Worm (Caenorhabditis elegans) whole organism, L4 larva: ENCODE measurements around the gene gcy-33.

Experiments used
- F10B5.3 ChIP-seq: sonication (generic microtip); optimal IDR thresholded peaks from 2 replicates; lab custom pipeline; 2016; ENCODE audit warnings: mild to moderate bottlenecking, missing genetic modification characterization, missing compliant biosample characterization
- F26F4.8 ChIP-seq: fragments of 200-800 bp; sonication (Bioruptor generic); conservative IDR thresholded peaks from 2 replicates; pipeline ENCODE4 v1.3.6; 2022; ENCODE audit warnings: missing genetic modification characterization, missing compliant biosample characterization
- T26A8.4 ChIP-seq: fragments of 200-800 bp; sonication (Bioruptor generic); IDR thresholded peaks from 2 replicates; pipeline ENCODE4 v1.3.6; 2022; ENCODE audit warnings: missing genetic modification characterization, missing compliant biosample characterization
- Y75B8A.6 ChIP-seq: fragments of 200-800 bp; sonication (Bioruptor generic); IDR thresholded peaks from 2 replicates; pipeline ENCODE4 v1.3.6; 2022; ENCODE audit warnings: missing genetic modification reagents, missing genetic modification characterization, missing compliant biosample characterization
- ZK337.2 ChIP-seq: fragments of 200-800 bp; sonication (Bioruptor generic); IDR thresholded peaks from 2 replicates; pipeline ENCODE4 v1.3.6; 2022; ENCODE audit warnings: missing genetic modification reagents, missing genetic modification characterization, missing compliant biosample characterization
- arid-1 ChIP-seq: fragments of 200-800 bp; sonication (Bioruptor generic); conservative IDR thresholded peaks from 2 replicates; pipeline ENCODE4 v1.3.6; 2022; ENCODE audit warnings: missing genetic modification reagents, missing genetic modification characterization, missing compliant biosample characterization
- ceh-20 ChIP-seq: fragments of 200-800 bp; sonication (Bioruptor generic); IDR thresholded peaks from 2 replicates; pipeline ENCODE4 v1.3.6; 2022; ENCODE audit warnings: missing genetic modification reagents, missing genetic modification characterization, missing compliant biosample characterization
- ceh-44 ChIP-seq: fragments of 200-800 bp; sonication (Bioruptor generic); IDR thresholded peaks from 2 replicates; pipeline ENCODE4 v1.3.6; 2022; ENCODE audit warnings: missing genetic modification reagents, missing genetic modification characterization, missing compliant biosample characterization
- ceh-82 ChIP-seq: sonication (generic microtip); optimal IDR thresholded peaks from 2 replicates; lab custom pipeline; 2017; ENCODE audit warnings: missing biosample characterization, missing genetic modification characterization
- cey-2 ChIP-seq: sonication (generic microtip); optimal IDR thresholded peaks from 3 replicates; lab custom pipeline; 2017; ENCODE audit warnings: missing genetic modification characterization, mild to moderate bottlenecking, missing compliant biosample characterization, antibody characterized with exemption, borderline replicate concordance; ENCODE audit not compliant: insufficient read depth
- daf-16 ChIP-seq, 3 experiments: sonication (generic microtip); optimal IDR thresholded peaks; 2 replicates each; lab custom pipeline; 2016 to 2017; ENCODE audit warnings: missing genetic modification characterization in 3 of 3, missing genetic modification reagents in 3 of 3, mild to moderate bottlenecking in 2 of 3, missing compliant biosample characterization in 2 of 3, missing biosample characterization in 1 of 3, moderate library complexity in 1 of 3
- daf-19 ChIP-seq: fragments of 200-800 bp; sonication (Bioruptor generic); conservative IDR thresholded peaks from 2 replicates; pipeline ENCODE4 v1.3.6; 2022; ENCODE audit warnings: missing genetic modification characterization, missing compliant biosample characterization
- daf-8 ChIP-seq: fragments of 200-800 bp; sonication (Bioruptor generic); IDR thresholded peaks from 2 replicates; pipeline ENCODE4 v1.3.6; 2022; ENCODE audit warnings: missing genetic modification characterization, missing compliant biosample characterization
- dmd-6 ChIP-seq: fragments of 200-800 bp; sonication (Bioruptor generic); IDR thresholded peaks from 2 replicates; pipeline ENCODE4 v1.3.6; 2022; ENCODE audit warnings: missing genetic modification reagents, missing genetic modification characterization, missing compliant biosample characterization
- fkh-10 ChIP-seq: fragments of 150-350 bp; optimal IDR thresholded peaks from 2 replicates; lab custom pipeline; 2014; ENCODE audit warnings: missing biosample characterization, missing genetic modification reagents, missing genetic modification characterization
- lim-7 ChIP-seq: fragments of 200-800 bp; sonication (Bioruptor generic); IDR thresholded peaks from 2 replicates; pipeline ENCODE4 v1.3.6; 2022; ENCODE audit warnings: missing genetic modification characterization, missing compliant biosample characterization
- lin-15B ChIP-seq: fragments of 150-350 bp; sonication (generic microtip); optimal IDR thresholded peaks from 3 replicates; lab custom pipeline; 2014; ENCODE audit warnings: missing biosample characterization, missing genetic modification characterization
- lin-38 ChIP-seq: fragments of 200-800 bp; sonication (Bioruptor generic); IDR thresholded peaks from 2 replicates; pipeline ENCODE4 v1.3.6; 2022; ENCODE audit warnings: missing genetic modification reagents, missing genetic modification characterization, missing compliant biosample characterization
- lir-3 ChIP-seq: sonication (generic microtip); optimal IDR thresholded peaks from 2 replicates; lab custom pipeline; 2016; ENCODE audit warnings: mild to moderate bottlenecking, missing genetic modification characterization, missing compliant biosample characterization
- mdt-29 ChIP-seq: fragments of 200-800 bp; sonication (Bioruptor generic); IDR thresholded peaks from 2 replicates; pipeline ENCODE4 v1.3.6; 2022; ENCODE audit warnings: missing genetic modification reagents, missing genetic modification characterization, missing compliant biosample characterization
- mep-1 ChIP-seq: fragments of 150-350 bp; sonication (generic microtip); optimal IDR thresholded peaks from 3 replicates; lab custom pipeline; 2014; ENCODE audit warnings: missing biosample characterization, missing genetic modification characterization
- nhr-111 ChIP-seq: fragments of 200-800 bp; sonication (Bioruptor generic); optimal IDR thresholded peaks from 2 replicates; lab custom pipeline; 2018; ENCODE audit warnings: mild to moderate bottlenecking, missing genetic modification characterization, missing compliant biosample characterization
- nhr-28 ChIP-seq: fragments of 150-350 bp; optimal IDR thresholded peaks from 2 replicates; lab custom pipeline; 2014; ENCODE audit warnings: missing biosample characterization, missing genetic modification characterization
- nhr-41 ChIP-seq: fragments of 200-800 bp; sonication (Bioruptor generic); IDR thresholded peaks from 2 replicates; pipeline ENCODE4 v1.3.6; 2022; ENCODE audit warnings: missing genetic modification reagents, missing genetic modification characterization, missing compliant biosample characterization
- nhr-42 ChIP-seq: fragments of 200-800 bp; sonication (Bioruptor generic); IDR thresholded peaks from 2 replicates; pipeline ENCODE4 v1.3.6; 2022; ENCODE audit warnings: missing genetic modification characterization, missing compliant biosample characterization
- nhr-48 ChIP-seq: sonication (generic microtip); optimal IDR thresholded peaks from 2 replicates; lab custom pipeline; 2016; ENCODE audit warnings: mild to moderate bottlenecking, missing genetic modification characterization, missing compliant biosample characterization
- nhr-6 ChIP-seq: fragments of 150-350 bp; optimal IDR thresholded peaks from 2 replicates; lab custom pipeline; 2014; ENCODE audit warnings: missing biosample characterization, missing genetic modification characterization
- rbr-2 ChIP-seq: sonication (generic microtip); optimal IDR thresholded peaks from 2 replicates; lab custom pipeline; 2016; ENCODE audit warnings: missing genotype, missing genetic modification characterization, missing compliant biosample characterization
- set-16 ChIP-seq: fragments of 200-800 bp; sonication (Bioruptor generic); IDR thresholded peaks from 2 replicates; pipeline ENCODE4 v1.3.6; 2022; ENCODE audit warnings: missing genetic modification reagents, missing genetic modification characterization, missing compliant biosample characterization
- tra-1 ChIP-seq: fragments of 200-800 bp; sonication (Bioruptor generic); IDR thresholded peaks from 2 replicates; pipeline ENCODE4 v1.3.6; 2022; ENCODE audit warnings: missing genetic modification reagents, missing genetic modification characterization, missing compliant biosample characterization
- unc-39 ChIP-seq: sonication (generic microtip); optimal IDR thresholded peaks from 2 replicates; lab custom pipeline; 2017; ENCODE audit warnings: missing biosample characterization, missing genetic modification characterization
- unc-62 ChIP-seq, 3 experiments: fragments of 150-350 bp in 1 of 3; sonication (generic microtip); optimal IDR thresholded peaks in 2 of 3; peaks in 1 of 3; 1 replicate in 1 of 3; 2 replicates in 2 of 3; lab custom pipeline; 2014 to 2017; ENCODE audit warnings: missing biosample characterization in 3 of 3, missing genetic modification characterization in 3 of 3, missing genetic modification reagents in 3 of 3, missing genotype in 1 of 3
- zfp-2 ChIP-seq: sonication (generic microtip); optimal IDR thresholded peaks from 2 replicates; lab custom pipeline; 2016; ENCODE audit warnings: mild to moderate bottlenecking, missing genetic modification characterization, missing compliant biosample characterization
- zip-2 ChIP-seq: fragments of 150-350 bp; optimal IDR thresholded peaks from 2 replicates; lab custom pipeline; 2014; ENCODE audit warnings: missing biosample characterization, missing genetic modification characterization
- ztf-11 ChIP-seq: fragments of 150-350 bp; optimal IDR thresholded peaks from 2 replicates; lab custom pipeline; 2014; ENCODE audit warnings: missing biosample characterization, missing genetic modification characterization

gcy-33 gene

ce11 chrV:12001747-12002456 lies at the start of gene gcy-33 (continued):
- peak; percentile 77 for TF ChIP-seq nhr-42 (GFP tag; lab: Robert Waterston, UW)
- peak; percentile 86 for TF ChIP-seq nhr-48 (tag; lab: Kevin White, UChicago)
- peak; percentile 67 for TF ChIP-seq zfp-2 (tag; lab: Kevin White, UChicago)
- no peak; the same call in 1 of the 2 replicates for TF ChIP-seq set-16 (GFP tag; lab: Robert Waterston, UW)
- TF ChIP-seq F26F4.8 (GFP tag; lab: Robert Waterston, UW) = peak; percentile 83
- TF ChIP-seq Y75B8A.6 (GFP tag; lab: Robert Waterston, UW) = peak; percentile 42; the same call in 1 of the 2 replicates

ce11 chrV:12048445-12048844 lies 46.8 kb upstream of the gcy-33 start, which contains the start of gene dars-2:
Gene dars-2, plus strand, starts transcription at chrV:12048745.
- no peak for TF ChIP-seq arid-1
- no peak for TF ChIP-seq tra-1 (GFP tag; lab: Robert Waterston, UW)
- TF ChIP-seq set-16 (GFP tag; lab: Robert Waterston, UW) = no peak
- TF ChIP-seq unc-62 (GFP tag; optimal IDR thresholded peaks at IDR 0.05 in 1 of 2; lab: Kevin White, UChicago) = peak in 1 of 2 experiments; percentile 37
- no peak for TF ChIP-seq unc-62 (tag; optimal IDR thresholded peaks at IDR 0.05; lab: Kevin White, UChicago)

DNA sequence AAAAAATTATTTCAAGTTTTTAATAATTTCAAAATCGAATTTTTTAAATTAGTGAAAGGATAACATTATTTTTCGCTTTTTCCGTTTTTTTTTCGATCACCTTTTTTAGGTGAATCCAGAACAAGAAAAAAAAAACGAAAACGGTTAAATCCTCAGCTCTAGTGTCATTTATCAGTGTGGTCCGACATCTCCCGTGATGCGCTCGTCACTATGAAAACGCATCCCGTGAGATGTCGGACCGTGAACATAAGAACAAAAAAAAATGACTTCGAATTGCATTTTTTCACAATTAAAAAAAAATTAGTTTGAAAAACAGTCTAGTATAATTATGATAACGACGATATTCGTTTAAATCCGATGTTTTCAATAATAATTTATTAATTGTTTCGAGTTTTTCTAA lies 46.1 kb upstream of the gcy-33 start:
- no peak for TF ChIP-seq mdt-29 (GFP tag; lab: Robert Waterston, UW)
- TF ChIP-seq lin-38 (GFP tag; lab: Robert Waterston, UW) = no peak
- TF ChIP-seq cey-2 = no peak
- no peak for TF ChIP-seq F10B5.3 (tag; lab: Kevin White, UChicago)
- TF ChIP-seq F26F4.8 (GFP tag; lab: Robert Waterston, UW) = no peak
- no peak for TF ChIP-seq fkh-10
- TF ChIP-seq lir-3 (tag; lab: Kevin White, UChicago) = no peak
- TF ChIP-seq daf-8 = no peak
- TF ChIP-seq nhr-41 (GFP tag; lab: Robert Waterston, UW) = no peak
- TF ChIP-seq lim-7 (GFP tag; lab: Robert Waterston, UW) = no peak
- TF ChIP-seq rbr-2 (tag; lab: Kevin White, UChicago) = no peak
- no peak for TF ChIP-seq ZK337.2 (GFP tag; lab: Robert Waterston, UW)
- no peak for TF ChIP-seq ztf-11 (tag; lab: Kevin White, UChicago)
- TF ChIP-seq nhr-111 (GFP tag; lab: Kevin White, UChicago) = no peak
- TF ChIP-seq daf-19 (GFP tag; lab: Robert Waterston, UW) = no peak
- TF ChIP-seq nhr-48 (tag; lab: Kevin White, UChicago) = no peak
- TF ChIP-seq zip-2 (tag; lab: Kevin White, UChicago) = no peak
- TF ChIP-seq daf-16 (GFP tag; optimal IDR thresholded peaks at IDR 0.05; lab: Kevin White, UChicago) = no peak
- TF ChIP-seq daf-16 (tag; optimal IDR thresholded peaks at IDR 0.05; lab: Kevin White, UChicago) = no peak
- TF ChIP-seq mep-1 (tag; lab: Kevin White, UChicago) = no peak

DNA sequence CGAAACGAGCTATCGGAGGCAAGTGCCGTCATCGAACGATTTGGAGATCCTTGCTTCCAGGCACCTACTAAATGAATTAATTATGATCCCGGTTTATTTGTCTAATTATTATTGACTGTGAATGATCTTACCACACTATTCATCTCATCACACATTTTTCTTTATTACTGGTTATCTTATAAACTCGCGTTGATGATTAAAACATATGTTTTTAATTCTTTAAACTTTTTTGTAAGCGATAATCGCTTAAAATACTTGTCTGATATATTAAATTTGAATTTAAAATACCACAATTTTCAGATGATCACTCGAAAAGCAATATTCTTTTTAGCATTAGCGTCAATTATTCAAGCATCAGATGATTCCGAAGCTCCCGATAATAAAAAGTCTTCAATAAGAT lies 43.5 kb upstream of the gcy-33 start, which contains the start of gene F10C2.5:
Gene F10C2.5, plus strand, starts transcription at position 301 of the 400 bp plus-strand sequence.
- TF ChIP-seq nhr-6 (no peak), dmd-6 (GFP tag; lab: Robert Waterston, UW) (no peak), ceh-44 (GFP tag; lab: Robert Waterston, UW) (no peak), T26A8.4 (GFP tag; lab: Robert Waterston, UW) (no peak), ceh-20 (GFP tag; lab: Robert Waterston, UW) (no peak), lin-15B (tag; lab: Kevin White, UChicago) (no peak), ceh-82 (no peak), cey-2 (no peak), fkh-10 (no peak), nhr-28 (tag; lab: Kevin White, UChicago) (no peak), unc-39 (no peak)
